Worm (Caenorhabditis elegans): Measurements from ENCODE around the gene F10G7.5.

The F10G7.5 gene

ce11 chrII:4693129-4693528 lies at the start of gene F10G7.5:
TSS of gene F10G7.5 (plus strand) at chrII:4693414.
- peak; percentile 43 for TF ChIP-seq elt-2 (tag; optimal IDR thresholded peaks at IDR 0.05)
- no peak for TF ChIP-seq elt-4 (tag; optimal IDR thresholded peaks at IDR 0.05)
- TF ChIP-seq lim-6 (tag; optimal IDR thresholded peaks at IDR 0.05) = no peak

- no peak for TF ChIP-seq dmd-4 (tag; optimal IDR thresholded peaks at IDR 0.05; ENCODE audit: borderline replicate concordance)
- TF ChIP-seq ceh-34 (tag; optimal IDR thresholded peaks at IDR 0.05) = no peak
- peak; percentile 44 for TF ChIP-seq tbx-2 (tag; optimal IDR thresholded peaks at IDR 0.05)
- TF ChIP-seq ceh-9 (tag; optimal IDR thresholded peaks at IDR 0.05) = no peak
Observed at ce11 chrII:4648785-4649184, 44.4 kb upstream of the F10G7.5 start, which contains the start of gene lgc-27. TSS of gene lgc-27 (plus strand) at chrII:4649085.

- TF ChIP-seq fax-1 (tag; optimal IDR thresholded peaks at IDR 0.05) (no peak), pax-1 (tag; optimal IDR thresholded peaks at IDR 0.05) (peak; percentile 8)
Observed at ce11 chrII:4650072-4650471, 43.1 kb upstream of the F10G7.5 start.

- no peak for TF ChIP-seq sdc-2 (tag; optimal IDR thresholded peaks at IDR 0.05)
- no peak for TF ChIP-seq hlh-15 (tag; optimal IDR thresholded peaks at IDR 0.05)
- no peak for TF ChIP-seq hlh-8 (tag; optimal IDR thresholded peaks at IDR 0.05)
Observed at ce11 chrII:4655834-4656233, 37.4 kb upstream of the F10G7.5 start, which contains the start of gene fut-6. TSS of gene fut-6 (minus strand) at chrII:4655934.

ce11 chrII:4657370-4657769 lies 35.8 kb upstream of the F10G7.5 start:
- TF ChIP-seq hlh-13 (GFP tag; optimal IDR thresholded peaks at IDR 0.05) = no peak

- TF ChIP-seq pat-9 (tag; optimal IDR thresholded peaks at IDR 0.05) = no peak
- no peak for TF ChIP-seq ceh-19 (GFP tag; optimal IDR thresholded peaks at IDR 0.05)
- TF ChIP-seq dmd-4 (tag; optimal IDR thresholded peaks at IDR 0.05; ENCODE audit: borderline replicate concordance) = no peak
- TF ChIP-seq ceh-48 (tag; optimal IDR thresholded peaks at IDR 0.05) = no peak
- no peak for TF ChIP-seq pag-3 (tag; optimal IDR thresholded peaks at IDR 0.05; ENCODE audit: borderline replicate concordance)
- no peak for TF ChIP-seq hlh-6 (tag; optimal IDR thresholded peaks at IDR 0.05)
- no peak for TF ChIP-seq lin-11 (tag; optimal IDR thresholded peaks at IDR 0.05)
- no peak for TF ChIP-seq T23F11.4 (GFP tag; optimal IDR thresholded peaks at IDR 0.05)
- TF ChIP-seq ttx-3 (tag; optimal IDR thresholded peaks at IDR 0.05) = no peak
- TF ChIP-seq ets-4 (tag; optimal IDR thresholded peaks at IDR 0.05) = no peak
- no peak for TF ChIP-seq dve-1 (tag; optimal IDR thresholded peaks at IDR 0.05)
- no peak for TF ChIP-seq zip-5 (tag; optimal IDR thresholded peaks at IDR 0.05)
- TF ChIP-seq npax-4 (tag; optimal IDR thresholded peaks at IDR 0.05) = no peak
- TF ChIP-seq pha-4 (tag; optimal IDR thresholded peaks at IDR 0.05) = no peak
Observed at ce11 chrII:4658245-4658644, 35.0 kb upstream of the F10G7.5 start.

ce11 chrII:4661278-4661677 lies 31.9 kb upstream of the F10G7.5 start, which contains the start of gene T05A7.13:
TSS of gene T05A7.13 (minus strand) at chrII:4661378.
- TF ChIP-seq fkh-10 (GFP tag; optimal IDR thresholded peaks at IDR 0.05) (no peak), Y22D7AL.16 (tag; optimal IDR thresholded peaks at IDR 0.05) (no peak), pros-1 (tag; optimal IDR thresholded peaks at IDR 0.05) (no peak)

ce11 chrII:4663186-4663585 lies 30.0 kb upstream of the F10G7.5 start, which contains the start of gene T05A7.12:
TSS of gene T05A7.12 (minus strand) at chrII:4663286.
- TF ChIP-seq npax-4 (tag; optimal IDR thresholded peaks at IDR 0.05) = no peak
- TF ChIP-seq elt-2 (tag; optimal IDR thresholded peaks at IDR 0.05) = no peak
